Worm (Caenorhabditis elegans): ENCODE measurements around the gene F01F1.3.
A peak's percentile ranks its signal among the peaks of the same experiment; 100 is the strongest.

Gene F01F1.3

DNA sequence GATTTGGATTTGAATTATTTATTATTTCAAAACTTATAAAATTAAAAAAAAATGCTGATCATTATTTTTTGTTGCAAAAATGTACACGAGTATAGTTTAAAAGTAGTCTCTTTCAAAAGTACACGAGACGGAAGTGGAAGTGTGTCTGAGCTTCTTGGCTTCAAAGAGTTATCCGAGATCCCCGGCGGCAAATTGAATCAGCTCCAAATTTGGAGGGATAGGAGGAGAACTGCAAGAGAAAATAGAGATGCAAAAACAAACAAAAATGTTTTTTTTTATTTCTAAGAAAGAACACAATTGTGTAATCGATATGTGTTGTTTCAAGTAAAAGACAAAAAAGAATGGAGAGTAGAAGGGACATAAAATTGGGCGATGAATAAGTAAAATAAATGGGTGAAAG, 30.8 kb downstream of the F01F1.3 start:
- TF ChIP-seq F13C5.2 (tag; optimal IDR thresholded peaks at IDR 0.05) (no peak), hmg-4 (GFP tag; optimal IDR thresholded peaks at IDR 0.05) (no peak), tra-4 (tag; optimal IDR thresholded peaks at IDR 0.05) (no peak), tbx-37 (GFP tag; conservative IDR thresholded peaks at IDR 0.05) (no peak), ceh-36 (tag; optimal IDR thresholded peaks at IDR 0.05) (no peak), scrt-1 (GFP tag; IDR thresholded peaks at IDR 0.05) (no peak), ceh-13 (GFP tag; optimal IDR thresholded peaks at IDR 0.05) (no peak), ets-7 (tag; optimal IDR thresholded peaks at IDR 0.05) (no peak), aly-1 (tag; optimal IDR thresholded peaks at IDR 0.05) (no peak), sea-1 (GFP tag; conservative IDR thresholded peaks at IDR 0.05) (no peak), hnd-1 (tag; optimal IDR thresholded peaks at IDR 0.05) (no peak)

DNA sequence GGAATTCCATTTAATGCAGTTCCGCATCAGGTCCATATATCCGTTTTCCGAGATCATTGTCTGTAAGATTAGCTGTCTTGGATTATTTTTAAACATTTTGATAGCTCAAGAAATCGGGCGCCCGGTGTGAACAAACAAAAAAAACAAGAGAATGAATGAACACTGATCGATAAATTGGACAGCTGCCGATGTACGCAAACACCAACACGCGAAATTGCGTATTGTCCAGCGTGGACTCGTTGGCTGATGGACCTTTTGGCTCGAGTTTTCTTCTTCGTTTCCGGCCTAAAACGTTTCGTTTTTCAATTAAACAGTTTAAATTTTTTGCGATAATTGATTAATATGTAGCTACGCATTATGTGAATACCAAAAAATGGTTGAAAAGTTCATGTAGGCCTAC, 34.3 kb downstream of the F01F1.3 start, which contains the start of gene dpff-1:
Gene dpff-1 (minus strand): TSS at position 288 of the 400 bp plus-strand sequence.
- TF ChIP-seq F13C5.2 (tag; optimal IDR thresholded peaks at IDR 0.05) (peak; percentile 23), flt-1 (GFP tag; IDR thresholded peaks at IDR 0.05) (no peak)

DNA sequence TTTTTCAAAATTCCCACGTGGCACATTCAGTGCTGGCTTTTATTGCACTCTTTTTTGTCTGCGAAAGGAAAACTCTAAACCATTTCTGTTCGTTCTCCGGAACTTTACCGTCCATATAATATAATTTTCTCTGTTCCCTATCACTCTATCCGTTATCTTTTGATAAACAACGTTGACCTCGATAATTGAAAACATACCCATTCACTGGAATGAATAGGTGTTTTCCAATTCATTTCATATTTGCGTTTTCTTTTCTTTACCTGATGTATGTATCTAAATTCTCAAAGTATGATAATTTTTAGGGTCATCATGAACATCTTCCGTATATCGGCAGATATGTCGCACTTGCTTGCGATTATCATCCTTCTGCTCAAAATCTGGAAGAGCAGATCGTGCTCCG, 35.0 kb downstream of the F01F1.3 start, which contains the start of gene erd-2.2:
Gene erd-2.2 (plus strand): TSS at position 301 of the 400 bp plus-strand sequence.
- TF ChIP-seq hmbx-1 (tag; optimal IDR thresholded peaks at IDR 0.05) (no peak), ets-7 (tag; optimal IDR thresholded peaks at IDR 0.05) (no peak), F13C5.2 (tag; optimal IDR thresholded peaks at IDR 0.05) (no peak), flt-1 (GFP tag; IDR thresholded peaks at IDR 0.05) (no peak), ceh-36 (tag; optimal IDR thresholded peaks at IDR 0.05) (no peak), sea-1 (GFP tag; conservative IDR thresholded peaks at IDR 0.05) (no peak), tbx-37 (GFP tag; conservative IDR thresholded peaks at IDR 0.05) (no peak), hmg-4 (GFP tag; optimal IDR thresholded peaks at IDR 0.05) (no peak), hnd-1 (tag; optimal IDR thresholded peaks at IDR 0.05) (no peak), tra-4 (tag; optimal IDR thresholded peaks at IDR 0.05) (no peak), tbx-11 (GFP tag; IDR thresholded peaks at IDR 0.05) (no peak), ama-1 (optimal IDR thresholded peaks at IDR 0.05) (no peak), pes-1 (GFP tag; IDR thresholded peaks at IDR 0.05) (no peak), B0310.2 (tag; optimal IDR thresholded peaks at IDR 0.05) (no peak), aly-1 (tag; optimal IDR thresholded peaks at IDR 0.05) (no peak), scrt-1 (GFP tag; IDR thresholded peaks at IDR 0.05) (no peak), ceh-13 (GFP tag; optimal IDR thresholded peaks at IDR 0.05) (no peak)

DNA sequence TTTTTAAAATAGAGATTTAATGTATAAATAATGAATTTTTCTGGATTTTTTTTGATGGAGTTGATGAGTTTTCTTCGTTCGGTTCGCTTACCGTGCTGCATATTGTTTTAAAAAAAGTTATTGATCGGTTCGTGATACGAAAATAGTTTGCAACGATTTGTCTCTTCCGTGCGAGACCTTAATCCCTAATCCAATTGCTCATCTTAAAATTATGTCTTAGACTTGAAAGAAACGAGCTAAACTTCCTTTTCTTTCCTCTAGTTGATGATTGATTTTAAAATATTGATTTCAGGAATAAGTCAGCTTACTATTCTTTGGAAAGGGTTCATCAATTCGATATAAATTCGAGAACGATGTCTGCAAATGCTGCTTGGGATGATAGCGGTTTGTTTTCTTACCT, 36.7 kb downstream of the F01F1.3 start, which contains the start of gene C28H8.3:
Gene C28H8.3 (plus strand): TSS at position 293 of the 400 bp plus-strand sequence.
- TF ChIP-seq ama-1 (optimal IDR thresholded peaks at IDR 0.05) (no peak), ceh-13 (GFP tag; optimal IDR thresholded peaks at IDR 0.05) (no peak), hmbx-1 (tag; optimal IDR thresholded peaks at IDR 0.05) (no peak), F13C5.2 (tag; optimal IDR thresholded peaks at IDR 0.05) (no peak), sea-1 (GFP tag; conservative IDR thresholded peaks at IDR 0.05) (no peak), pes-1 (GFP tag; IDR thresholded peaks at IDR 0.05) (no peak), tbx-11 (GFP tag; IDR thresholded peaks at IDR 0.05) (no peak), tra-4 (tag; optimal IDR thresholded peaks at IDR 0.05) (no peak), flt-1 (GFP tag; IDR thresholded peaks at IDR 0.05) (no peak), hnd-1 (tag; optimal IDR thresholded peaks at IDR 0.05) (no peak), ceh-36 (tag; optimal IDR thresholded peaks at IDR 0.05) (no peak), tbx-37 (GFP tag; conservative IDR thresholded peaks at IDR 0.05) (no peak), scrt-1 (GFP tag; IDR thresholded peaks at IDR 0.05) (no peak), aly-1 (tag; optimal IDR thresholded peaks at IDR 0.05) (no peak), B0310.2 (tag; optimal IDR thresholded peaks at IDR 0.05) (no peak), ets-7 (tag; optimal IDR thresholded peaks at IDR 0.05) (no peak), hmg-4 (GFP tag; optimal IDR thresholded peaks at IDR 0.05) (no peak)

DNA sequence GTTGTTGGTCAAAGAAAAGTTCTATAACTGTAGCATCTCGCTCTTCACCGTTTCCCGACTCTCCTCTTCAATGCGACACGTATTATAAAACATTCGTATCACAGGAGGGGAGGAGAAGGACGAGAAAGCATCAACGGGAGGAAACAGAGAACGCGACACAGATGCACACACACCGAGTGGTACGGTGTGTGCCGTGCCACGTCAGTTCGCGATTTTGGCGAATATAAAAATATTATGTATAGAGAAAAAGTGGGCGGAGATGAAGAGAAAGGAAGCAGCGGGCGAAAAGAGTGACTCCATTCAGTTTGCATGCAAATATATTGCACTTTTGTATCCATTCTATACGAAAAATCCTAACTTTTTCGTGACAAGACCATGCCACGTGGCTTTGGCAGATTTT, 43.0 kb downstream of the F01F1.3 start:
- TF ChIP-seq aly-1 (tag; optimal IDR thresholded peaks at IDR 0.05), result peak; percentile 23
- TF ChIP-seq ets-7 (tag; optimal IDR thresholded peaks at IDR 0.05), result no peak

DNA sequence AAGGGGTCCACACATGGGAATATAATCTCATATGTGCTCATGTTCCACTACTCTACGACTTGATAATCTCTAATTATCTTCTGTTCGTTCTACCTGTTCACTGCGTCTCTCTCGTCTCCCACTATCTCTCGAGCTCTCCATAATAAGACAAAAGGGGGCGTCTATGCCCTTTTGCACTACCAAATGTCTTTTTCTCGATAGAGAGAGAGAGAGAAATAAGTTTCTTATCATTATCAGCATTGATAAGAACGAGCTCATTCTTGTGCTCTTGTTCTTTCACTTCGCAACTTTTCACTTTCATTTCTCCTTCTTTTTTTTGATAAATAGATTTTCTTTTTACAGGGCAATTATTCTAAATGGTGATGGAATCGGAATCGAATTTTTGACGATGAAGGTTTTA, 44.2 kb downstream of the F01F1.3 start:
- TF ChIP-seq pes-1 (GFP tag; IDR thresholded peaks at IDR 0.05) (no peak), ama-1 (optimal IDR thresholded peaks at IDR 0.05) (no peak), ceh-36 (tag; optimal IDR thresholded peaks at IDR 0.05) (no peak), tbx-11 (GFP tag; IDR thresholded peaks at IDR 0.05) (no peak), hmg-4 (GFP tag; optimal IDR thresholded peaks at IDR 0.05) (no peak)

DNA sequence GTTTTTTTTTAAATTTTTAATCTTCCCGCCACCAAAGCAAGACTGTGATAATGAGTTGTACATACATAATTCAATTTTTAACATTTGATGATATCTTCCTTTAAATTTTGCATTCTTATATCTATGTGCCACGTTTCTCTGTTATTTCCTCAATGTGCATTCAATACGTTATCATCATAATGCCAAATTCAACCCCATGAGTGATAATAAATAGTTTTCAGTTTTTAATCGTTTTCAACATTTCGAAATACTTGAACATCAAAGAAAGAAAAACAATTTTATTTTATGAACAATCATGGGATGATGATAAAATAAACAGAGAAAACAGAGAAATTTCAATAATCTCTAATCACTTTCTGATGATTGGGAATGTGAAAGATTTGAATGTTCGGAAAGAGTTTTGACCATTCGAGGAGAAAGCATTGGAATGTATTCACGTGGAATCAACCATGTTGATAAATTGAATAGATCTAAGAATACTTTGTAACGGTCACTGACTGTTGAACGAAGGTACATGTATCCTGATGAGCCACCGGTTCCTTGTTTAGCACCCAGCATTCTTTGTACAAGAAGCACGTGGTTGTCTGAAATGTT, 45.7 kb downstream of the F01F1.3 start:
- TF ChIP-seq ets-7 (tag; optimal IDR thresholded peaks at IDR 0.05), result no peak

DNA sequence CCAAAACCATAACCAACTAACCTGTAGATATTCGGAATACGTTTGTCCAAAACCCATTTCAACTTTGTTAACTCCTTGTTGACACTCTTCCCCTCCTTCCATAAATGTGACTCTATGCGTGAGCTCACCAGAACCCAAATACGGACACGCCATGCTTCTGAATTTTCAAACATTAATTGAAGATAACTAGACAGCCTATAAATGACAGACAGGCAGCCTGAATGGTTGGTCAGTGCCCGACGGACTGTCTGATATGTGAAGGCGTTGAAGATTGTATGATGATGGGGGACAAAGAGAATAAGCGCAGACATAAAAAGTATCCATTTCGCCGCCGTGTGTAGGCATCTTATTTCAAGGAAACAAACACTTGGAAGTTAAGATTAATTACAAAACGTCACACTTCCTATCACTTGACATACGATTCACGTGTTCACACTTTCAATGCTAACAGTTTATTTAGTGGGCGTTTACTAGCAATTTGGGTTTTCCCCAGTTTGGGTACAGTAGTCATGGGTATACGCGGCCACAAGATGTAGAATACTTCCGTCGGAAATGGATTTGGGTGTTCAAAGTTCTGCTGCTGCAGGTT, 48.2 kb downstream of the F01F1.3 start, which contains the start of the genes tdo-2 and C28H8.2:
Gene tdo-2 (minus strand): TSS at position 157 of the 589 bp plus-strand sequence.
Gene C28H8.2 (plus strand): TSS at position 524 of the 589 bp plus-strand sequence.
- TF ChIP-seq tbx-11 (GFP tag; IDR thresholded peaks at IDR 0.05) (no peak), aly-1 (tag; optimal IDR thresholded peaks at IDR 0.05) (no peak), ceh-36 (tag; optimal IDR thresholded peaks at IDR 0.05) (no peak), F13C5.2 (tag; optimal IDR thresholded peaks at IDR 0.05) (no peak), tbx-37 (GFP tag; conservative IDR thresholded peaks at IDR 0.05) (no peak), tra-4 (tag; optimal IDR thresholded peaks at IDR 0.05) (no peak), hmbx-1 (tag; optimal IDR thresholded peaks at IDR 0.05) (no peak), hnd-1 (tag; optimal IDR thresholded peaks at IDR 0.05) (no peak), ceh-13 (GFP tag; optimal IDR thresholded peaks at IDR 0.05) (no peak)
